Fruit fly (Drosophila melanogaster) S2 (cell line): ENCODE data around the gene CG43091.

Experiments used
- CG8478 ChIP-seq: fragments of >200 bp; optimal IDR thresholded peaks from 2 replicates; lab custom pipeline; 2018
- CTCF ChIP-seq, 2 experiments: fragments of >200 bp; optimal IDR thresholded peaks; 2 replicates each; lab custom pipeline; 2018

dm6 chr3R:22784674-22785316 is 16.3 kb upstream of the CG43091 start:
- TF ChIP-seq CTCF (optimal IDR thresholded peaks at IDR 0.05; lab: Kevin White, UChicago) (no peak), CG8478 (no peak)
